Worm (Caenorhabditis elegans) whole organism, L1 larva: Measurements from ENCODE around the gene rpap-3.

Experiments
- C16A3.4 ChIP-seq: fragments of 150-350 bp; optimal IDR thresholded peaks from 2 replicates; lab custom pipeline; 2014; ENCODE audit warnings: missing biosample characterization, missing genetic modification characterization
- F16B12.6 ChIP-seq: fragments of 150-350 bp; optimal IDR thresholded peaks from 2 replicates; lab custom pipeline; 2014; ENCODE audit warnings: missing biosample characterization, missing genetic modification characterization
- aly-2 ChIP-seq: fragments of 150-350 bp; optimal IDR thresholded peaks from 2 replicates; lab custom pipeline; 2014; ENCODE audit warnings: missing biosample characterization, missing genetic modification characterization
- ceh-82 ChIP-seq, 3 experiments: fragments of 150-350 bp in 1 of 3; sonication (generic microtip) in 2 of 3; optimal IDR thresholded peaks; 2 replicates each; lab custom pipeline; 2014 to 2017; ENCODE audit warnings: missing biosample characterization in 3 of 3, missing genetic modification characterization in 3 of 3
- egl-13 ChIP-seq: sonication (generic microtip); optimal IDR thresholded peaks from 2 replicates; lab custom pipeline; 2016; ENCODE audit warnings: missing genotype, missing genetic modification reagents, missing genetic modification characterization, missing compliant biosample characterization
- egl-27 ChIP-seq, 2 experiments: fragments of 150-350 bp in 1 of 2; sonication (generic microtip); optimal IDR thresholded peaks; 3 replicates each; lab custom pipeline; 2017 to 2018; ENCODE audit warnings: missing biosample characterization in 2 of 2, missing genetic modification characterization in 2 of 2, missing genetic modification reagents in 2 of 2
- elt-2 ChIP-seq: sonication (generic microtip); optimal IDR thresholded peaks from 2 replicates; lab custom pipeline; 2016; ENCODE audit warnings: missing genetic modification characterization, mild to moderate bottlenecking, inconsistent platforms, missing compliant biosample characterization, missing genetic modification reagents
- hlh-4 ChIP-seq: sonication (generic microtip); optimal IDR thresholded peaks from 2 replicates; lab custom pipeline; 2016; ENCODE audit warnings: mild to moderate bottlenecking, missing genetic modification characterization, missing compliant biosample characterization
- hpl-2 ChIP-seq: fragments of 150-350 bp; optimal IDR thresholded peaks from 2 replicates; lab custom pipeline; 2014; ENCODE audit warnings: missing biosample characterization, missing genetic modification reagents, missing genetic modification characterization
- lin-13 ChIP-seq: fragments of 150-350 bp; optimal IDR thresholded peaks from 2 replicates; lab custom pipeline; 2014; ENCODE audit warnings: missing biosample characterization, missing genetic modification reagents, missing genetic modification characterization
- lin-14 ChIP-seq: fragments of 200-800 bp; sonication (Bioruptor generic); optimal IDR thresholded peaks from 2 replicates; lab custom pipeline; 2018; ENCODE audit warnings: mild to moderate bottlenecking, missing genetic modification characterization, moderate library complexity, missing compliant biosample characterization
- lin-15B ChIP-seq: fragments of 150-350 bp; sonication (generic microtip); optimal IDR thresholded peaks from 3 replicates; lab custom pipeline; 2014; ENCODE audit warnings: missing biosample characterization, missing genetic modification characterization
- lin-39 ChIP-seq: fragments of 150-350 bp; optimal IDR thresholded peaks from 2 replicates; lab custom pipeline; 2014; ENCODE audit warnings: missing biosample characterization, missing genetic modification reagents, missing genetic modification characterization
- lir-3 ChIP-seq: sonication (generic microtip); optimal IDR thresholded peaks from 2 replicates; lab custom pipeline; 2016; ENCODE audit warnings: mild to moderate bottlenecking, missing genetic modification characterization, moderate library complexity, missing compliant biosample characterization; ENCODE audit not compliant: poor library complexity
- lsy-2 ChIP-seq, 2 experiments: fragments of 150-350 bp; optimal IDR thresholded peaks; 2 replicates each; lab custom pipeline; 2014; ENCODE audit warnings: missing biosample characterization in 2 of 2, missing genetic modification characterization in 2 of 2
- mab-9 ChIP-seq: fragments of 200-800 bp; sonication (Bioruptor generic); IDR thresholded peaks from 2 replicates; pipeline ENCODE4 v1.3.6; 2022; ENCODE audit warnings: missing genetic modification reagents, missing genetic modification characterization, missing compliant biosample characterization
- mep-1 ChIP-seq: fragments of 150-350 bp; optimal IDR thresholded peaks from 2 replicates; lab custom pipeline; 2014; ENCODE audit warnings: missing biosample characterization, missing genetic modification characterization
- nhr-11 ChIP-seq: fragments of 150-350 bp; optimal IDR thresholded peaks from 2 replicates; lab custom pipeline; 2014; ENCODE audit warnings: missing biosample characterization, missing genetic modification characterization
- nhr-12 ChIP-seq: sonication (generic microtip); optimal IDR thresholded peaks from 2 replicates; lab custom pipeline; 2017; ENCODE audit warnings: missing biosample characterization, missing genetic modification characterization
- nhr-28 ChIP-seq: fragments of 150-350 bp; optimal IDR thresholded peaks from 2 replicates; lab custom pipeline; 2014; ENCODE audit warnings: missing biosample characterization, missing genetic modification characterization
- pax-3 ChIP-seq: fragments of 200-800 bp; sonication (Bioruptor generic); optimal IDR thresholded peaks from 2 replicates; lab custom pipeline; 2018; ENCODE audit warnings: mild to moderate bottlenecking, missing genetic modification characterization, moderate library complexity, missing compliant biosample characterization
- pqm-1 ChIP-seq: sonication (generic microtip); optimal IDR thresholded peaks from 3 replicates; lab custom pipeline; 2017; ENCODE audit warnings: missing biosample characterization, missing genetic modification characterization
- rnt-1 ChIP-seq: sonication (generic microtip); optimal IDR thresholded peaks from 2 replicates; lab custom pipeline; 2016; ENCODE audit warnings: mild to moderate bottlenecking, missing genetic modification characterization, moderate library complexity, missing compliant biosample characterization
- skn-1 ChIP-seq: fragments of 150-350 bp; optimal IDR thresholded peaks from 2 replicates; lab custom pipeline; 2014; ENCODE audit warnings: missing biosample characterization, missing genetic modification characterization
- sptf-1 ChIP-seq: fragments of 150-350 bp; optimal IDR thresholded peaks from 2 replicates; lab custom pipeline; 2014; ENCODE audit warnings: missing biosample characterization, missing genetic modification characterization
- tbx-2 ChIP-seq: sonication (generic microtip); optimal IDR thresholded peaks from 2 replicates; lab custom pipeline; 2016; ENCODE audit warnings: missing genetic modification characterization, missing compliant biosample characterization
- unc-130 ChIP-seq: fragments of 150-350 bp; optimal IDR thresholded peaks from 2 replicates; lab custom pipeline; 2017; ENCODE audit warnings: missing biosample characterization, missing genetic modification characterization, inconsistent platforms
- unc-62 ChIP-seq: fragments of 150-350 bp; optimal IDR thresholded peaks from 2 replicates; lab custom pipeline; 2014; ENCODE audit warnings: missing biosample characterization, missing genetic modification reagents, missing genetic modification characterization
- unc-86 ChIP-seq: sonication (generic microtip); optimal IDR thresholded peaks from 2 replicates; lab custom pipeline; 2016; ENCODE audit warnings: missing genetic modification characterization, missing compliant biosample characterization
- ztf-11 ChIP-seq, 2 experiments: sonication (generic microtip); optimal IDR thresholded peaks; 2 replicates each; lab custom pipeline; 2016 to 2017; ENCODE audit warnings: missing genetic modification characterization in 2 of 2, missing biosample characterization in 1 of 2, missing compliant biosample characterization in 1 of 2

Gene rpap-3

ce11 chrIV:7747838-7748237, 30.9 kb downstream of the rpap-3 start, which contains the start of gene klo-1:
Gene klo-1 (minus strand): TSS chrIV:7748225.
- TF ChIP-seq nhr-12 (tag; lab: Kevin White, UChicago) (no peak), elt-2 (tag; lab: Kevin White, UChicago) (peak; percentile 49)

ce11 chrIV:7743539-7743938, 35.2 kb downstream of the rpap-3 start, which contains the start of gene npr-35:
Gene npr-35 (plus strand): TSS chrIV:7743839.
- TF ChIP-seq unc-62, result no peak

ce11 chrIV:7736616-7737015, 42.1 kb downstream of the rpap-3 start:
- TF ChIP-seq C16A3.4 (no peak), rnt-1 (tag; lab: Kevin White, UChicago) (no peak), tbx-2 (tag; lab: Kevin White, UChicago) (peak; percentile 39), ceh-82 (tag; optimal IDR thresholded peaks at IDR 0.05; lab: Kevin White, UChicago) (no peak), lin-14 (GFP tag; lab: Kevin White, UChicago) (peak; percentile 66)

ce11 chrIV:7734619-7735018, 44.1 kb downstream of the rpap-3 start, which contains the start of gene clx-1:
Gene clx-1 (plus strand): TSS chrIV:7734648.
- TF ChIP-seq lin-13 (GFP tag; lab: Kevin White, UChicago), result no peak
- no peak for TF ChIP-seq nhr-11 (tag; lab: Kevin White, UChicago)
- no peak for TF ChIP-seq egl-27 (tag; optimal IDR thresholded peaks at IDR 0.05; lab: Kevin White, UChicago)
- no peak for TF ChIP-seq ztf-11 (tag; optimal IDR thresholded peaks at IDR 0.05; lab: Kevin White, UChicago)
- no peak for TF ChIP-seq pax-3
- TF ChIP-seq unc-86 (tag; lab: Kevin White, UChicago), result no peak
- no peak for TF ChIP-seq lsy-2 (tag; optimal IDR thresholded peaks at IDR 0.05; lab: Kevin White, UChicago)
- no peak for TF ChIP-seq sptf-1 (tag; lab: Kevin White, UChicago)
- no peak for TF ChIP-seq rnt-1 (tag; lab: Kevin White, UChicago)
- no peak for TF ChIP-seq egl-13 (tag; lab: Kevin White, UChicago)
- TF ChIP-seq mep-1 (tag; lab: Kevin White, UChicago), result no peak
- no peak for TF ChIP-seq lir-3 (tag; lab: Kevin White, UChicago)
- TF ChIP-seq F16B12.6 (tag; lab: Kevin White, UChicago), result no peak
- TF ChIP-seq nhr-12 (tag; lab: Kevin White, UChicago), result no peak
- TF ChIP-seq hlh-4 (tag; lab: Kevin White, UChicago), result no peak
- no peak for TF ChIP-seq skn-1
- TF ChIP-seq nhr-28 (tag; lab: Kevin White, UChicago), result no peak
- TF ChIP-seq aly-2 (tag; lab: Kevin White, UChicago), result no peak
- no peak for TF ChIP-seq C16A3.4
- TF ChIP-seq mab-9, result no peak

- TF ChIP-seq lin-39, result no peak
- TF ChIP-seq hpl-2 (GFP tag; lab: Kevin White, UChicago), result no peak
Observed at ce11 chrIV:7734173-7734572, 44.6 kb downstream of the rpap-3 start.

- TF ChIP-seq nhr-12 (tag; lab: Kevin White, UChicago) (no peak), pqm-1 (tag; lab: Kevin White, UChicago) (no peak), unc-130 (tag; lab: Kevin White, UChicago) (no peak), lin-15B (tag; lab: Kevin White, UChicago) (no peak), nhr-11 (tag; lab: Kevin White, UChicago) (no peak)
- TF ChIP-seq, all 84 proteins: peak for 0
Observed at ce11 chrIV:7731960-7732359, 46.8 kb downstream of the rpap-3 start, which contains the start of the genes C50F7.9 and C50F7.3. Gene C50F7.9 (minus strand): TSS chrIV:7732060. Gene C50F7.3 (plus strand): TSS chrIV:7732329.
